Worm (Caenorhabditis elegans) whole organism, late embryonic: ENCODE data around the gene lgc-25.

Experiments used
- C08G9.2 ChIP-seq: sonication (generic microtip); optimal IDR thresholded peaks from 2 replicates; lab custom pipeline; 2016; ENCODE audit warnings: mild to moderate bottlenecking, missing genetic modification characterization, moderate library complexity, missing compliant biosample characterization
- C38D4.7 ChIP-seq: fragments of 200-800 bp; sonication (Bioruptor generic); optimal IDR thresholded peaks from 2 replicates; lab custom pipeline; 2018; ENCODE audit warnings: mild to moderate bottlenecking, missing genetic modification characterization, moderate library complexity, missing compliant biosample characterization
- K02D7.2 ChIP-seq: sonication (generic microtip); optimal IDR thresholded peaks from 2 replicates; lab custom pipeline; 2017; ENCODE audit warnings: mild to moderate bottlenecking, missing genetic modification characterization, missing compliant biosample characterization
- K09A11.1 ChIP-seq: sonication (generic microtip); optimal IDR thresholded peaks from 2 replicates; lab custom pipeline; 2017; ENCODE audit warnings: antibody characterized with exemption, mild to moderate bottlenecking, missing genetic modification characterization, missing compliant biosample characterization; ENCODE audit not compliant: insufficient read depth
- T23F11.4 ChIP-seq: fragments of 200-800 bp; sonication (Bioruptor generic); optimal IDR thresholded peaks from 2 replicates; lab custom pipeline; 2018; ENCODE audit warnings: mild to moderate bottlenecking, missing genetic modification characterization, missing compliant biosample characterization
- Y22D7AL.16 ChIP-seq: sonication (generic microtip); optimal IDR thresholded peaks from 2 replicates; lab custom pipeline; 2016; ENCODE audit warnings: missing genetic modification characterization, missing compliant biosample characterization
- ahr-1 ChIP-seq: sonication (generic microtip); optimal IDR thresholded peaks from 2 replicates; lab custom pipeline; 2016; ENCODE audit warnings: missing genetic modification characterization, missing compliant biosample characterization
- ceh-14 ChIP-seq: sonication (generic microtip); optimal IDR thresholded peaks from 2 replicates; lab custom pipeline; 2016; ENCODE audit warnings: missing genotype, missing genetic modification characterization, missing compliant biosample characterization
- ceh-18 ChIP-seq: sonication (generic microtip); optimal IDR thresholded peaks from 2 replicates; lab custom pipeline; 2016; ENCODE audit warnings: missing genetic modification characterization, missing compliant biosample characterization
- ceh-19 ChIP-seq: fragments of 200-800 bp; sonication (Bioruptor generic); optimal IDR thresholded peaks from 2 replicates; lab custom pipeline; 2018; ENCODE audit warnings: mild to moderate bottlenecking, missing genetic modification characterization, missing compliant biosample characterization
- ceh-22 ChIP-seq: sonication (generic microtip); optimal IDR thresholded peaks from 2 replicates; lab custom pipeline; 2017; ENCODE audit warnings: missing biosample characterization, missing genetic modification characterization
- ceh-24 ChIP-seq: sonication (generic microtip); optimal IDR thresholded peaks from 2 replicates; lab custom pipeline; 2016; ENCODE audit warnings: mild to moderate bottlenecking, missing genetic modification characterization, missing compliant biosample characterization
- ceh-30 ChIP-seq: fragments of 150-350 bp; optimal IDR thresholded peaks from 2 replicates; lab custom pipeline; 2014; ENCODE audit warnings: missing biosample characterization, missing genetic modification characterization
- ceh-34 ChIP-seq: sonication (generic microtip); optimal IDR thresholded peaks from 2 replicates; lab custom pipeline; 2016; ENCODE audit warnings: mild to moderate bottlenecking, missing genetic modification characterization, missing compliant biosample characterization
- ceh-45 ChIP-seq: fragments of 200-800 bp; sonication (Bioruptor generic); IDR thresholded peaks from 2 replicates; pipeline ENCODE4 v1.3.6; 2022; ENCODE audit warnings: missing genetic modification reagents, missing genetic modification characterization, missing compliant biosample characterization
- ceh-48 ChIP-seq: sonication (generic microtip); optimal IDR thresholded peaks from 2 replicates; lab custom pipeline; 2016; ENCODE audit warnings: missing genetic modification characterization, inconsistent platforms, missing compliant biosample characterization
- ceh-6 ChIP-seq: fragments of 200-800 bp; sonication (Bioruptor generic); optimal IDR thresholded peaks from 2 replicates; lab custom pipeline; 2018; ENCODE audit warnings: mild to moderate bottlenecking, missing genetic modification characterization, missing compliant biosample characterization
- che-1 ChIP-seq: sonication (generic microtip); optimal IDR thresholded peaks from 2 replicates; lab custom pipeline; 2016; ENCODE audit warnings: mild to moderate bottlenecking, missing genetic modification characterization, missing compliant biosample characterization
- dve-1 ChIP-seq: sonication (generic microtip); optimal IDR thresholded peaks from 2 replicates; lab custom pipeline; 2017; ENCODE audit warnings: antibody characterized with exemption, mild to moderate bottlenecking, missing genetic modification characterization, missing compliant biosample characterization
- elt-4 ChIP-seq: sonication (generic microtip); optimal IDR thresholded peaks from 2 replicates; lab custom pipeline; 2016; ENCODE audit warnings: missing genetic modification characterization, missing compliant biosample characterization
- ets-4 ChIP-seq: sonication (generic microtip); optimal IDR thresholded peaks from 2 replicates; lab custom pipeline; 2016; ENCODE audit warnings: missing genetic modification characterization, missing compliant biosample characterization
- fkh-6 ChIP-seq: sonication (generic microtip); optimal IDR thresholded peaks from 2 replicates; lab custom pipeline; 2016; ENCODE audit warnings: missing genetic modification characterization, missing compliant biosample characterization
- gmeb-2 ChIP-seq: sonication (generic microtip); optimal IDR thresholded peaks from 2 replicates; lab custom pipeline; 2016; ENCODE audit warnings: missing genetic modification characterization, inconsistent platforms, missing compliant biosample characterization
- hlh-30 ChIP-seq: sonication (generic microtip); optimal IDR thresholded peaks from 2 replicates; lab custom pipeline; 2017; ENCODE audit warnings: antibody characterized with exemption, missing genetic modification characterization, missing compliant biosample characterization; ENCODE audit not compliant: insufficient read depth
- hlh-8 ChIP-seq: sonication (generic microtip); optimal IDR thresholded peaks from 2 replicates; lab custom pipeline; 2016; ENCODE audit warnings: missing genotype, missing genetic modification characterization, missing compliant biosample characterization
- lim-6 ChIP-seq: sonication (generic microtip); optimal IDR thresholded peaks from 2 replicates; lab custom pipeline; 2016; ENCODE audit warnings: missing genetic modification characterization, missing compliant biosample characterization
- lin-11 ChIP-seq: fragments of 200-800 bp; sonication (Bioruptor generic); optimal IDR thresholded peaks from 2 replicates; lab custom pipeline; 2018; ENCODE audit warnings: mild to moderate bottlenecking, missing genetic modification characterization, missing compliant biosample characterization
- mec-3 ChIP-seq: sonication (generic microtip); optimal IDR thresholded peaks from 2 replicates; lab custom pipeline; 2016; ENCODE audit warnings: borderline replicate concordance, missing genetic modification characterization, missing compliant biosample characterization
- nhr-11 ChIP-seq: fragments of 150-350 bp; optimal IDR thresholded peaks from 2 replicates; lab custom pipeline; 2014; ENCODE audit warnings: missing biosample characterization, missing genetic modification characterization
- nhr-232 ChIP-seq: sonication (generic microtip); optimal IDR thresholded peaks from 2 replicates; lab custom pipeline; 2016; ENCODE audit warnings: missing genetic modification characterization, missing compliant biosample characterization
- odd-2 ChIP-seq: sonication (generic microtip); optimal IDR thresholded peaks from 2 replicates; lab custom pipeline; 2017; ENCODE audit warnings: antibody characterized with exemption, mild to moderate bottlenecking, missing genetic modification characterization, missing compliant biosample characterization
- pag-3 ChIP-seq: sonication (generic microtip); optimal IDR thresholded peaks from 2 replicates; lab custom pipeline; 2016; ENCODE audit warnings: missing compliant biosample characterization, missing genetic modification characterization, borderline replicate concordance
- pat-9 ChIP-seq: fragments of 200-800 bp; sonication (Bioruptor generic); optimal IDR thresholded peaks from 2 replicates; lab custom pipeline; 2018; ENCODE audit warnings: mild to moderate bottlenecking, missing genetic modification characterization, moderate library complexity, missing compliant biosample characterization
- pax-1 ChIP-seq: fragments of 150-350 bp; optimal IDR thresholded peaks from 2 replicates; lab custom pipeline; 2014; ENCODE audit warnings: missing biosample characterization, missing genetic modification characterization
- pha-2 ChIP-seq: sonication (generic microtip); optimal IDR thresholded peaks from 2 replicates; lab custom pipeline; 2017; ENCODE audit warnings: mild to moderate bottlenecking, missing genetic modification characterization, missing compliant biosample characterization
- pha-4 ChIP-seq: fragments of 150-350 bp; optimal IDR thresholded peaks from 2 replicates; lab custom pipeline; 2018; ENCODE audit warnings: missing biosample characterization, missing genetic modification reagents, missing genetic modification characterization
- pros-1 ChIP-seq: fragments of 150-350 bp; optimal IDR thresholded peaks from 2 replicates; lab custom pipeline; 2014; ENCODE audit warnings: missing biosample characterization, missing genetic modification reagents, missing genetic modification characterization
- rnt-1 ChIP-seq: sonication (generic microtip); optimal IDR thresholded peaks from 2 replicates; lab custom pipeline; 2016; ENCODE audit warnings: missing genetic modification characterization, missing compliant biosample characterization
- sdc-2 ChIP-seq: sonication (generic microtip); optimal IDR thresholded peaks from 2 replicates; lab custom pipeline; 2016; ENCODE audit warnings: missing genotype, missing genetic modification characterization, missing compliant biosample characterization
- sox-2 ChIP-seq: fragments of 200-800 bp; sonication (Bioruptor generic); IDR thresholded peaks from 2 replicates; pipeline ENCODE4 v1.3.6; 2022; ENCODE audit warnings: missing genetic modification reagents, missing genetic modification characterization, missing compliant biosample characterization
- tbx-7 ChIP-seq: sonication (generic microtip); optimal IDR thresholded peaks from 2 replicates; lab custom pipeline; 2016; ENCODE audit warnings: missing genotype, missing genetic modification characterization, missing compliant biosample characterization
- ttx-3 ChIP-seq: sonication (generic microtip); optimal IDR thresholded peaks from 2 replicates; lab custom pipeline; 2016; ENCODE audit warnings: missing genetic modification reagents, missing genetic modification characterization, missing compliant biosample characterization
- unc-42 ChIP-seq: sonication (generic microtip); optimal IDR thresholded peaks from 2 replicates; lab custom pipeline; 2016; ENCODE audit warnings: missing genotype, missing genetic modification characterization, missing compliant biosample characterization
- unc-55 ChIP-seq: sonication (generic microtip); optimal IDR thresholded peaks from 2 replicates; lab custom pipeline; 2017; ENCODE audit warnings: missing biosample characterization, missing genetic modification reagents, missing genetic modification characterization

Gene lgc-25

ce11 chrX:14115480-14116161, 45.9 kb downstream of the lgc-25 start, which contains the start of gene F28H6.7 (continued):
- peak; percentile 3 for TF ChIP-seq pag-3 (tag; lab: Kevin White, UChicago)
- TF ChIP-seq ceh-48, result peak; percentile 82
- peak; percentile 19 for TF ChIP-seq hlh-30
- peak; percentile 85 for TF ChIP-seq pha-2
- TF ChIP-seq ceh-24, result peak; percentile 45
- TF ChIP-seq dve-1 (tag; lab: Kevin White, UChicago), result peak; percentile 78
- peak; percentile 92 for TF ChIP-seq ceh-19 (GFP tag; lab: Kevin White, UChicago)
- TF ChIP-seq C08G9.2, result peak; percentile 78
- peak; percentile 72 for TF ChIP-seq ceh-14
- TF ChIP-seq pat-9, result peak; percentile 91
- no peak for TF ChIP-seq pros-1 (tag; lab: Kevin White, UChicago)
- peak; percentile 47 for TF ChIP-seq ets-4 (tag; lab: Kevin White, UChicago)
- peak; percentile 90 for TF ChIP-seq Y22D7AL.16
- peak; percentile 92 for TF ChIP-seq ttx-3
- peak; percentile 90 for TF ChIP-seq C38D4.7 (GFP tag; lab: Kevin White, UChicago)
- peak; percentile 45 for TF ChIP-seq tbx-7 (tag; lab: Kevin White, UChicago)
- no peak for TF ChIP-seq ceh-30 (tag; lab: Kevin White, UChicago)
- TF ChIP-seq mec-3, result no peak
- peak; percentile 80 for TF ChIP-seq odd-2 (tag; lab: Kevin White, UChicago)
- TF ChIP-seq nhr-11 (tag; lab: Kevin White, UChicago), result no peak
- no peak for TF ChIP-seq pax-1 (tag; lab: Kevin White, UChicago)
- peak; percentile 74 for TF ChIP-seq ahr-1 (tag; lab: Kevin White, UChicago)
- TF ChIP-seq K09A11.1 (tag; lab: Kevin White, UChicago), result peak; percentile 79
- peak; percentile 68 for TF ChIP-seq ceh-18 (tag; lab: Kevin White, UChicago)
- TF ChIP-seq lim-6 (tag; lab: Kevin White, UChicago), result peak; percentile 78
- peak; percentile 90 for TF ChIP-seq ceh-6 (GFP tag; lab: Kevin White, UChicago)
- peak; percentile 95 for TF ChIP-seq nhr-232 (tag; lab: Kevin White, UChicago)
- TF ChIP-seq unc-55 (GFP tag; lab: Kevin White, UChicago), result no peak
- TF ChIP-seq hlh-8 (tag; lab: Kevin White, UChicago), result peak; percentile 41
- peak; percentile 95 for TF ChIP-seq ceh-45 (GFP tag; lab: Robert Waterston, UW)
- no peak for TF ChIP-seq ceh-22 (tag; lab: Kevin White, UChicago)
- TF ChIP-seq che-1 (tag; lab: Kevin White, UChicago), result peak; percentile 93
- peak; percentile 85 for TF ChIP-seq rnt-1
- TF ChIP-seq fkh-6 (tag; lab: Kevin White, UChicago), result peak; percentile 94
- TF ChIP-seq K02D7.2, result peak; percentile 76
- TF ChIP-seq gmeb-2, result peak; percentile 87
- peak; percentile 85 for TF ChIP-seq T23F11.4 (GFP tag; lab: Kevin White, UChicago)
- TF ChIP-seq, all 69 proteins: peak for 60

- TF ChIP-seq sox-2 (GFP tag; lab: Robert Waterston, UW) (no peak), sdc-2 (tag; lab: Kevin White, UChicago) (no peak), gmeb-2 (no peak), unc-42 (no peak), pha-2 (no peak), unc-55 (GFP tag; lab: Kevin White, UChicago) (no peak), ceh-30 (tag; lab: Kevin White, UChicago) (no peak), elt-4 (tag; lab: Kevin White, UChicago) (no peak), ahr-1 (tag; lab: Kevin White, UChicago) (no peak), ceh-34 (no peak), dve-1 (tag; lab: Kevin White, UChicago) (no peak), lin-11 (no peak), ceh-22 (tag; lab: Kevin White, UChicago) (no peak), nhr-232 (tag; lab: Kevin White, UChicago) (no peak), pax-1 (tag; lab: Kevin White, UChicago) (no peak), C08G9.2 (no peak), pha-4 (tag; lab: Kevin White, UChicago) (no peak), C38D4.7 (GFP tag; lab: Kevin White, UChicago) (no peak), ceh-19 (GFP tag; lab: Kevin White, UChicago) (no peak), pros-1 (tag; lab: Kevin White, UChicago) (no peak)
- TF ChIP-seq, all 69 proteins: peak for 0
Measured at ce11 chrX:14113347-14113746, 48.2 kb downstream of the lgc-25 start, which contains the start of gene nhr-281. Gene nhr-281, minus strand, starts transcription at chrX:14113447.
